Worm (Caenorhabditis elegans): ENCODE results near the gene C16D9.4.

C16D9.4 gene

DNA sequence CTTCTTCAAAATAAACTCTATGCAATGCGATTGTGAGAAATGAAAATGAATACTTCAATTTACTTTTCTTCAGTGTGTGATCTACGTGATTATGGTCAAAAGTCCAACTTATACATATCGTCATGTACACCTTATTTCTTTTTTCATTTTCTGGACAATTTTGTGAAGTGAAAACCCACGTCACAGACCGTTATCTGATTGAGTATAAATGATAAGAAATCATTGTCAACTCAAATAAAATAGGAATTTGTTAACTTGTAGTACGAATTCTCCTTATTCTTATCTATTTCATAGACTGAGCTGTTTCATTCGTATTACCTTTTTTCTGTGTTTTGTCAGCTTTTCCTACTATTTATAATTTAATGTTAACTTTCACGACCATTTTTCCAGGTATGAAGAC, 29.3 kb upstream of the C16D9.4 start, which contains the start of gene asp-5 (continued):
- TF ChIP-seq nhr-42 (GFP tag; IDR thresholded peaks at IDR 0.05): no peak
- no peak for TF ChIP-seq fkh-10 (GFP tag; optimal IDR thresholded peaks at IDR 0.05)
- TF ChIP-seq dmd-6 (GFP tag; IDR thresholded peaks at IDR 0.05): peak; percentile 26; the same call in 1 of the 2 replicates
- no peak for TF ChIP-seq cey-2 (tag; optimal IDR thresholded peaks at IDR 0.05; ENCODE audit: borderline replicate concordance, insufficient read depth)
- no peak for TF ChIP-seq ceh-32 (tag; optimal IDR thresholded peaks at IDR 0.05; ENCODE audit: poor library complexity)
- no peak for TF ChIP-seq unc-62 (GFP tag; optimal IDR thresholded peaks at IDR 0.05 in 1 of 2)
- no peak for TF ChIP-seq unc-62 (tag; optimal IDR thresholded peaks at IDR 0.05)
- no peak for TF ChIP-seq set-16 (GFP tag; IDR thresholded peaks at IDR 0.05)
- TF ChIP-seq mdt-29 (GFP tag; IDR thresholded peaks at IDR 0.05): no peak
- TF ChIP-seq spr-1 (tag; optimal IDR thresholded peaks at IDR 0.05): no peak
- no peak for TF ChIP-seq arid-1 (GFP tag; conservative IDR thresholded peaks at IDR 0.05)
- no peak for TF ChIP-seq zfp-3 (GFP tag; conservative IDR thresholded peaks at IDR 0.05)
- no peak for TF ChIP-seq tra-1 (GFP tag; IDR thresholded peaks at IDR 0.05)
- peak; percentile 69 for TF ChIP-seq aha-1 (tag)
- no peak for TF ChIP-seq nhr-10 (tag; optimal IDR thresholded peaks at IDR 0.05)
- no peak for TF ChIP-seq nhr-48 (tag; optimal IDR thresholded peaks at IDR 0.05)
- no peak for TF ChIP-seq ceh-28 (tag; optimal IDR thresholded peaks at IDR 0.05)
- TF ChIP-seq dve-1 (tag; optimal IDR thresholded peaks at IDR 0.05; ENCODE audit: insufficient read depth): peak; percentile 59
- TF ChIP-seq Y105C5A.15 (GFP tag; IDR thresholded peaks at IDR 0.05): no peak
- TF ChIP-seq ama-1 (optimal IDR thresholded peaks at IDR 0.05): no peak
- no peak for TF ChIP-seq ceh-20 (GFP tag; IDR thresholded peaks at IDR 0.05)
- TF ChIP-seq zfp-2 (tag; optimal IDR thresholded peaks at IDR 0.05): no peak

ce11 chrV:8271395-8271794, 28.7 kb upstream of the C16D9.4 start:
- TF ChIP-seq mdt-29 (GFP tag; IDR thresholded peaks at IDR 0.05) (no peak), unc-62 (GFP tag; optimal IDR thresholded peaks at IDR 0.05 in 1 of 2) (peak in 1 of 2 experiments; percentile 94), unc-62 (tag; optimal IDR thresholded peaks at IDR 0.05) (no peak)

- TF ChIP-seq attf-4 (tag; optimal IDR thresholded peaks at IDR 0.05): no peak
- peak; percentile 84 for TF ChIP-seq lin-1 (GFP tag; IDR thresholded peaks at IDR 0.05)
- TF ChIP-seq hif-1 (tag; optimal IDR thresholded peaks at IDR 0.05): peak in 1 of 2 experiments; percentile 19
- TF ChIP-seq hlh-11 (tag; optimal IDR thresholded peaks at IDR 0.05): peak; percentile 75
- TF ChIP-seq mdl-1 (tag; optimal IDR thresholded peaks at IDR 0.05): no peak
- no peak for TF ChIP-seq Y105C5A.15 (GFP tag; IDR thresholded peaks at IDR 0.05)
- peak; percentile 73 for TF ChIP-seq nhr-48 (tag; optimal IDR thresholded peaks at IDR 0.05)
- no peak for TF ChIP-seq egl-43 (GFP tag; IDR thresholded peaks at IDR 0.05)
- TF ChIP-seq ama-1 (optimal IDR thresholded peaks at IDR 0.05): no peak
- TF ChIP-seq dmd-6 (GFP tag; IDR thresholded peaks at IDR 0.05): peak; percentile 84
- TF ChIP-seq ces-1 (GFP tag; optimal IDR thresholded peaks at IDR 0.05): no peak
- no peak for TF ChIP-seq tag-97 (GFP tag; IDR thresholded peaks at IDR 0.05)
- no peak for TF ChIP-seq cey-2 (tag; optimal IDR thresholded peaks at IDR 0.05; ENCODE audit: borderline replicate concordance, insufficient read depth)
- no peak for TF ChIP-seq unc-130 (GFP tag; optimal IDR thresholded peaks at IDR 0.05)
- TF ChIP-seq php-3 (GFP tag; IDR thresholded peaks at IDR 0.05): peak; percentile 50; the same call in 1 of the 2 replicates
- TF ChIP-seq ZK337.2 (GFP tag; IDR thresholded peaks at IDR 0.05): no peak
- TF ChIP-seq dmd-8 (GFP tag; IDR thresholded peaks at IDR 0.05): no peak
- no peak for TF ChIP-seq Y48G9A.11 (GFP tag; IDR thresholded peaks at IDR 0.05)
- TF ChIP-seq ceh-28 (tag; optimal IDR thresholded peaks at IDR 0.05): no peak
- TF ChIP-seq hlh-30 (tag; optimal IDR thresholded peaks at IDR 0.05; ENCODE audit: insufficient read depth): peak; percentile 47
- TF ChIP-seq F49E8.2 (tag; optimal IDR thresholded peaks at IDR 0.05; ENCODE audit: borderline replicate concordance): no peak
- TF ChIP-seq pha-4 (GFP tag; IDR thresholded peaks at IDR 0.05): peak; percentile 29; the same call in 1 of the 2 replicates
- no peak for TF ChIP-seq pha-4 (tag; optimal IDR thresholded peaks at IDR 0.05)
- no peak for TF ChIP-seq unc-62 (GFP tag; optimal IDR thresholded peaks at IDR 0.05 in 1 of 2)
- no peak for TF ChIP-seq unc-62 (tag; optimal IDR thresholded peaks at IDR 0.05)
- TF ChIP-seq F10B5.3 (tag; optimal IDR thresholded peaks at IDR 0.05): no peak
- TF ChIP-seq nhr-76 (tag; optimal IDR thresholded peaks at IDR 0.05): no peak
- no peak for TF ChIP-seq daf-12 (tag; optimal IDR thresholded peaks at IDR 0.05)
- TF ChIP-seq madf-9 (GFP tag; conservative IDR thresholded peaks at IDR 0.05): no peak
- TF ChIP-seq nhr-237 (tag; optimal IDR thresholded peaks at IDR 0.05): no peak
- no peak for TF ChIP-seq nhr-28 (tag; optimal IDR thresholded peaks at IDR 0.05)
- TF ChIP-seq fos-1 (tag; optimal IDR thresholded peaks at IDR 0.05): no peak
- no peak for TF ChIP-seq F44E2.7 (GFP tag; IDR thresholded peaks at IDR 0.05)
These were observed 27.2 kb upstream of the C16D9.4 start for ce11 chrV:8269878-8270277.
